Worm (Caenorhabditis elegans): ENCODE data around the gene ZC449.2.
A peak's percentile ranks its signal among the peaks of the same experiment; 100 is the strongest.

ZC449.2 gene

ce11 chrX:5017591-5017990 is 3.5 kb upstream of the ZC449.2 start, which contains the start of gene sek-3:
Gene sek-3 (plus strand): TSS chrX:5017891.
- TF ChIP-seq gei-17 (GFP tag; optimal IDR thresholded peaks at IDR 0.05) (no peak), hrde-1 (tag; optimal IDR thresholded peaks at IDR 0.05; ENCODE audit: borderline replicate concordance) (no peak), F57A8.1 (GFP tag; optimal IDR thresholded peaks at IDR 0.05) (no peak), K12H6.12 (tag; optimal IDR thresholded peaks at IDR 0.05) (no peak)

DNA sequence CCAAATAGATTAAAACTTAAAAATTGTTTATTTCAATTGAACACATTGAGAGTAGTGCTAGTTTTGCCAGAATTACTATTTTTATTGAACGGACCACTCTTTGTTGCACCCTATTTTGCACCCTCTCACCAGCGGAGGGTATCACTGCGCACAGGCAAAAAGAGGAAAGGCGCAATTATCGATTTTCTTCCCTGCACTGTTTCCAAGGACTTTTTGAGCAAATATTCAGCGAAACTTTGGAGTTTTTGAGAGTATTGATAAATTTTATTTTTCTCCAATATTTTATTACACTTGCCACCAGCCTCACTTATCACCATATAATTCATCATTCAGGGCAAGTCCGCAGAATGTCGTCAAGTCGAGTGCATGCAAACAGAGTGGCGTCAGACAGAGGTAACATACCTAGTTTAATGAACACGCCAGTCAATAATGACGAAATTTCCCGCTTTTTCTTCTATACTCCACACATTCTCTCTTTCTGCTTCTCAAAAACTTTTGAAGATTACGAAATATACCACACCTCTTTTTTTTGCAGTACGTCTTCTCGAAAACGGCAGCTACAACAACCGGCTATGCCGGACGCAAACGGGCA is 2.9 kb upstream of the ZC449.2 start:
- TF ChIP-seq let-607 (tag; optimal IDR thresholded peaks at IDR 0.05): peak; percentile 54 to 83
- TF ChIP-seq attf-5 (GFP tag; optimal IDR thresholded peaks at IDR 0.05): peak; percentile 35
- no peak for TF ChIP-seq egl-44 (GFP tag; IDR thresholded peaks at IDR 0.05)
- TF ChIP-seq egl-18 (GFP tag; IDR thresholded peaks at IDR 0.05): no peak
- 0 out of 2 replicates have a peak, but pooled peaks have one; percentile 15 for TF ChIP-seq dox-1 (GFP tag; IDR thresholded peaks at IDR 0.05)
- TF ChIP-seq nhr-80 (tag; optimal IDR thresholded peaks at IDR 0.05): peak; percentile 78
- no peak for TF ChIP-seq hlh-12 (tag; optimal IDR thresholded peaks at IDR 0.05)
- TF ChIP-seq cebp-1 (GFP tag; IDR thresholded peaks at IDR 0.05): peak; percentile 85; the same call in 1 of the 2 replicates
- peak; percentile 96 for TF ChIP-seq cebp-1 (tag; optimal IDR thresholded peaks at IDR 0.05)

- TF ChIP-seq attf-6 (GFP tag; IDR thresholded peaks at IDR 0.05) (0 out of 2 replicates have a peak, but pooled peaks have one; percentile 46), lir-1 (GFP tag; conservative IDR thresholded peaks at IDR 0.05) (0 out of 2 replicates have a peak, but pooled peaks have one; percentile 43), aptf-2 (GFP tag; conservative IDR thresholded peaks at IDR 0.05) (peak; percentile 54; the same call in 1 of the 2 replicates), hlh-12 (tag; optimal IDR thresholded peaks at IDR 0.05) (no peak), pbrm-1 (GFP tag; IDR thresholded peaks at IDR 0.05) (peak; percentile 90), ztf-26 (tag; optimal IDR thresholded peaks at IDR 0.05) (peak; percentile 28), sptf-2 (GFP tag; optimal IDR thresholded peaks at IDR 0.05) (no peak), C17E4.6 (GFP tag; IDR thresholded peaks at IDR 0.05) (0 out of 2 replicates have a peak, but pooled peaks have one; percentile 29), T26A5.8 (tag; optimal IDR thresholded peaks at IDR 0.05) (peak; percentile 14), aptf-3 (GFP tag; IDR thresholded peaks at IDR 0.05) (no peak; the same call in 1 of the 2 replicates), tlf-1 (GFP tag; optimal IDR thresholded peaks at IDR 0.05) (no peak), lin-40 (tag; optimal IDR thresholded peaks at IDR 0.05) (peak; percentile 64), let-526 (GFP tag; IDR thresholded peaks at IDR 0.05) (no peak), him-1 (tag; optimal IDR thresholded peaks at IDR 0.05) (peak; percentile 83), sea-2 (GFP tag; IDR thresholded peaks at IDR 0.05) (no peak), mes-4 (tag; optimal IDR thresholded peaks at IDR 0.05) (peak; percentile 23), rcor-1 (GFP tag; IDR thresholded peaks at IDR 0.05) (peak; percentile 44; the same call in 1 of the 2 replicates), mxl-1 (tag; optimal IDR thresholded peaks at IDR 0.05) (peak; percentile 18), zim-3 (tag; optimal IDR thresholded peaks at IDR 0.05) (peak; percentile 57), egrh-3 (GFP tag; IDR thresholded peaks at IDR 0.05) (peak; percentile 34; the same call in 1 of the 2 replicates), D2030.7 (GFP tag; IDR thresholded peaks at IDR 0.05) (peak; percentile 84), B0261.1 (tag; optimal IDR thresholded peaks at IDR 0.05) (peak; percentile 96), chd-7 (tag; optimal IDR thresholded peaks at IDR 0.05) (peak; percentile 25), zfh-2 (GFP tag; conservative IDR thresholded peaks at IDR 0.05) (0 out of 2 replicates have a peak, but pooled peaks have one; percentile 18), F10E7.11 (tag; optimal IDR thresholded peaks at IDR 0.05) (no peak), xnd-1 (tag; optimal IDR thresholded peaks at IDR 0.05) (no peak), dpl-1 (GFP tag; optimal IDR thresholded peaks at IDR 0.05) (no peak), cebp-1 (GFP tag; IDR thresholded peaks at IDR 0.05) (peak; percentile 42; the same call in 1 of the 2 replicates), cebp-1 (tag; optimal IDR thresholded peaks at IDR 0.05) (no peak), ccch-3 (GFP tag; optimal IDR thresholded peaks at IDR 0.05) (no peak), madf-3 (GFP tag; IDR thresholded peaks at IDR 0.05) (no peak), bed-2 (GFP tag; IDR thresholded peaks at IDR 0.05) (no peak), Y56A3A.18 (GFP tag; IDR thresholded peaks at IDR 0.05) (peak; percentile 20; the same call in 1 of the 2 replicates), K12H6.12 (tag; optimal IDR thresholded peaks at IDR 0.05) (peak; percentile 62), nhr-80 (tag; optimal IDR thresholded peaks at IDR 0.05) (no peak), Y53F4B.3 (GFP tag; IDR thresholded peaks at IDR 0.05) (0 out of 2 replicates have a peak, but pooled peaks have one; percentile 39)
Measured at ce11 chrX:5022682-5023081, 1.6 kb downstream of the ZC449.2 start.
